Worm (Caenorhabditis elegans) whole organism, L1 larva: Measurements from ENCODE around the gene srm-4.

ENCODE experiments used
- alr-1 ChIP-seq: fragments of 200-800 bp; sonication (Bioruptor generic); optimal IDR thresholded peaks from 2 replicates; lab custom pipeline; 2018; ENCODE audit warnings: borderline replicate concordance, mild to moderate bottlenecking, missing genetic modification characterization, missing compliant biosample characterization
- dpl-1 ChIP-seq, 3 experiments: fragments of 150-350 bp in 2 of 3; sonication (generic microtip) in 1 of 3; optimal IDR thresholded peaks; 2 replicates each; lab custom pipeline; 2014 to 2017; ENCODE audit warnings: missing biosample characterization in 3 of 3, missing genetic modification characterization in 3 of 3, missing genetic modification reagents in 3 of 3
- jun-1 ChIP-seq: fragments of 150-350 bp; optimal IDR thresholded peaks from 2 replicates; lab custom pipeline; 2014; ENCODE audit warnings: missing biosample characterization, missing genetic modification reagents, missing genetic modification characterization
- zag-1 ChIP-seq: fragments of 150-350 bp; optimal IDR thresholded peaks from 2 replicates; lab custom pipeline; 2014; ENCODE audit warnings: missing biosample characterization, missing genetic modification characterization

DNA sequence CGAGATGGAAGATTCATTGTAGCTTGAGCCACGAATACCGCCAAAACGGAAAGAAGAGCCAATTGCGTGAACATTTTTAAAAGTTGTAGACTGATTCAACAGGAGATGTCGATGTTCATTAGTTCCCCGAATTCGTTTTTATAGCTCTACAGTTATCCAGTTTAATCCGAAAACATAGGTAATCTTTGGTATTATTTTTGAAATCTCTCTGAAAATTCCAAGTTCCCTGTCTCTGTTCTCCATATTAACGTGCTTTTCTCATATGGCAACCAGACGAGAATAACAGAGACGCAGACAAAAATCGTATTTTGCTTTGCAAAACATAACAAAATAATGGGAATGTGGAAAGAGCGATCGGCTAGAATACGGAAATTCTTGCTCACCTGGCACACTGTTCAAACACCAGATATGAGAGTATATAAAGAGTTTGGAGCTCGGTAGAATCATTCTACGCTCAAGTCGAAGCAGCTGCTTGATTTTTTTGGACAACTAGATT is 33.6 kb upstream of the srm-4 start, which contains the start of the genes spig-3 and F14D7.12:
- TF ChIP-seq alr-1: no peak
- TF ChIP-seq zag-1 (tag; lab: Kevin White, UChicago): no peak
- TF ChIP-seq dpl-1 (GFP tag; optimal IDR thresholded peaks at IDR 0.05; lab: Kevin White, UChicago): no peak
- no peak for TF ChIP-seq jun-1
